Worm (Caenorhabditis elegans): ENCODE measurements around the gene C35D10.3.

- TF ChIP-seq flt-1 (GFP tag; IDR thresholded peaks at IDR 0.05): no peak
- no peak for TF ChIP-seq ama-1 (optimal IDR thresholded peaks at IDR 0.05)
- no peak for TF ChIP-seq F13C5.2 (tag; optimal IDR thresholded peaks at IDR 0.05)
- no peak for TF ChIP-seq tbx-37 (GFP tag; conservative IDR thresholded peaks at IDR 0.05)
- TF ChIP-seq B0310.2 (tag; optimal IDR thresholded peaks at IDR 0.05): no peak
- TF ChIP-seq hnd-1 (tag; optimal IDR thresholded peaks at IDR 0.05): no peak
- TF ChIP-seq tbx-11 (GFP tag; IDR thresholded peaks at IDR 0.05): no peak
Observed at ce11 chrIII:4900260-4900659, 31.5 kb downstream of the C35D10.3 start, which contains the start of gene tag-340.

Data from whole organism, early embryonic.